Fruit fly (Drosophila melanogaster) whole organism, embryonic: Measurements from ENCODE around the gene CG45045.

Source experiments
- Abd-B ChIP-seq: fragments of 200-800 bp; sonication (Bioruptor generic); optimal IDR thresholded peaks from 2 replicates; lab custom pipeline; 2018; ENCODE audit warnings: missing biosample characterization, mild to moderate bottlenecking, missing genetic modification characterization, moderate library complexity
- Aef1 ChIP-seq: fragments of 200-800 bp; sonication (Bioruptor generic); IDR thresholded peaks from 3 replicates; pipeline ENCODE4 v1.3.6; 2022; ENCODE audit warnings: missing biosample characterization, missing genetic modification characterization
- CG10147 ChIP-seq: fragments of 200-800 bp; sonication (Bioruptor generic); optimal IDR thresholded peaks from 2 replicates; lab custom pipeline; 2019; ENCODE audit warnings: missing biosample characterization, mild to moderate bottlenecking, missing genetic modification characterization, moderate library complexity
- CG10366 ChIP-seq: fragments of 200-800 bp; sonication (Bioruptor generic); IDR thresholded peaks from 2 replicates; pipeline ENCODE4 v1.3.6; 2022; ENCODE audit warnings: missing biosample characterization, missing genetic modification characterization
- CG10431 ChIP-seq: fragments of 200-800 bp; sonication (Bioruptor generic); optimal IDR thresholded peaks from 3 replicates; lab custom pipeline; 2018; ENCODE audit warnings: missing biosample characterization, mild to moderate bottlenecking, missing genetic modification characterization
- CG11093 ChIP-seq: fragments of 200-800 bp; sonication (Bioruptor generic); IDR thresholded peaks from 3 replicates; pipeline ENCODE4 v1.3.6; 2022; ENCODE audit warnings: missing biosample characterization, missing genetic modification characterization
- CG11504 ChIP-seq: fragments of 200-800 bp; sonication (Bioruptor generic); optimal IDR thresholded peaks from 3 replicates; lab custom pipeline; 2019; ENCODE audit warnings: missing biosample characterization, mild to moderate bottlenecking, missing genetic modification characterization, moderate library complexity
- CG12942 ChIP-seq: fragments of 200-800 bp; sonication (Bioruptor generic); optimal IDR thresholded peaks from 3 replicates; lab custom pipeline; 2016; ENCODE audit warnings: missing biosample characterization, missing genetic modification characterization
- CG13296 ChIP-seq: fragments of 200-800 bp; sonication (Bioruptor generic); optimal IDR thresholded peaks from 3 replicates; lab custom pipeline; 2018; ENCODE audit warnings: missing biosample characterization, mild to moderate bottlenecking, missing genetic modification characterization
- CG16813 ChIP-seq: fragments of 200-800 bp; sonication (Bioruptor generic); IDR thresholded peaks from 3 replicates; pipeline ENCODE4 v1.3.6; 2022; ENCODE audit warnings: missing biosample characterization, missing genetic modification characterization; ENCODE audit not compliant: partially characterized antibody
- CG16815 ChIP-seq: fragments of 200-800 bp; sonication (Bioruptor generic); optimal IDR thresholded peaks from 3 replicates; lab custom pipeline; 2017; ENCODE audit warnings: missing biosample characterization, mild to moderate bottlenecking, missing genetic modification characterization
- CG17385 ChIP-seq: fragments of 200-800 bp; sonication (Bioruptor generic); optimal IDR thresholded peaks from 3 replicates; lab custom pipeline; 2018; ENCODE audit warnings: missing biosample characterization, mild to moderate bottlenecking, missing genetic modification characterization
- CG18476 ChIP-seq: fragments of 200-800 bp; sonication (Bioruptor generic); optimal IDR thresholded peaks from 2 replicates; lab custom pipeline; 2016; ENCODE audit warnings: missing biosample characterization, mild to moderate bottlenecking, missing genetic modification characterization
- CG2120 ChIP-seq: fragments of 200-800 bp; sonication (Bioruptor generic); optimal IDR thresholded peaks from 3 replicates; lab custom pipeline; 2016; ENCODE audit warnings: missing biosample characterization, missing genetic modification characterization
- CG32532 ChIP-seq: fragments of 200-800 bp; sonication (Bioruptor generic); IDR thresholded peaks from 2 replicates; pipeline ENCODE4 v1.3.6; 2022; ENCODE audit warnings: missing biosample characterization, missing genetic modification characterization
- CG32772 ChIP-seq: fragments of 200-800 bp; sonication (Bioruptor generic); IDR thresholded peaks from 2 replicates; pipeline ENCODE4 v1.3.6; 2022; ENCODE audit warnings: missing biosample characterization, missing genetic modification characterization
- CG6791 ChIP-seq: fragments of 200-800 bp; sonication (Bioruptor generic); IDR thresholded peaks from 3 replicates; pipeline ENCODE4 v1.3.6; 2022; ENCODE audit warnings: missing biosample characterization, missing genetic modification characterization; ENCODE audit not compliant: partially characterized antibody
- CG6813 ChIP-seq: fragments of 200-800 bp; sonication (Bioruptor generic); optimal IDR thresholded peaks from 2 replicates; lab custom pipeline; 2017; ENCODE audit warnings: missing biosample characterization, missing genetic modification characterization, mild to moderate bottlenecking, moderate library complexity, missing genetic modification reagents
- Dbx ChIP-seq: fragments of 200-800 bp; sonication (Bioruptor generic); IDR thresholded peaks from 3 replicates; pipeline ENCODE4 v1.3.6; 2022; ENCODE audit warnings: missing biosample characterization, missing genetic modification characterization
- Deaf1 ChIP-seq: fragments of 200-800 bp; optimal IDR thresholded peaks from 3 replicates; lab custom pipeline; 2019; ENCODE audit warnings: missing biosample characterization, mild to moderate bottlenecking, missing genetic modification characterization, moderate library complexity
- Dll ChIP-seq: fragments of 200-800 bp; sonication (Bioruptor generic); IDR thresholded peaks from 4 replicates; pipeline ENCODE4 v1.3.6; 2022; ENCODE audit warnings: missing biosample characterization, missing genetic modification characterization; ENCODE audit not compliant: partially characterized antibody
- HmgD ChIP-seq: fragments of 200-800 bp; sonication (Bioruptor generic); optimal IDR thresholded peaks from 3 replicates; lab custom pipeline; 2016; ENCODE audit warnings: missing biosample characterization, missing genetic modification characterization
- Hr3 ChIP-seq: fragments of 200-800 bp; sonication (Bioruptor generic); optimal IDR thresholded peaks from 3 replicates; lab custom pipeline; 2016; ENCODE audit warnings: missing biosample characterization, missing genetic modification characterization
- NFAT ChIP-seq: fragments of 200-800 bp; sonication (Bioruptor generic); IDR thresholded peaks from 2 replicates; pipeline ENCODE4 v1.3.6; 2022; ENCODE audit warnings: missing biosample characterization, missing genetic modification characterization
- Neu2 ChIP-seq: fragments of 200-800 bp; sonication (Bioruptor generic); optimal IDR thresholded peaks from 3 replicates; lab custom pipeline; 2016; ENCODE audit warnings: missing biosample characterization, missing genetic modification characterization, borderline replicate concordance
- Nf-YA ChIP-seq: fragments of 200-800 bp; sonication (Bioruptor generic); IDR thresholded peaks from 2 replicates; pipeline ENCODE4 v1.3.6; 2022; ENCODE audit warnings: missing biosample characterization, missing genetic modification characterization
- Nf-YC ChIP-seq: fragments of 200-800 bp; optimal IDR thresholded peaks from 3 replicates; lab custom pipeline; 2019; ENCODE audit warnings: missing biosample characterization, mild to moderate bottlenecking, missing genetic modification characterization, moderate library complexity
- Optix ChIP-seq: fragments of 200-800 bp; sonication (Bioruptor generic); IDR thresholded peaks from 3 replicates; pipeline ENCODE4 v1.3.6; 2022; ENCODE audit warnings: missing biosample characterization, missing genetic modification characterization
- Trl ChIP-seq, 3 experiments: fragments of >200 bp in 2 of 3; fragments of 200-800 bp in 1 of 3; sonication (Bioruptor generic) in 1 of 3; optimal IDR thresholded peaks; 2 replicates in 1 of 3; 3 replicates in 2 of 3; lab custom pipeline; 2016 to 2017; ENCODE audit warnings: missing biosample characterization in 1 of 3, missing genetic modification characterization in 1 of 3
- al ChIP-seq: fragments of 200-800 bp; sonication (Bioruptor generic); IDR thresholded peaks from 2 replicates; pipeline ENCODE4 v1.3.6; 2022; ENCODE audit warnings: missing biosample characterization, missing genetic modification characterization
- ara ChIP-seq: fragments of 200-800 bp; sonication (Bioruptor generic); IDR thresholded peaks from 2 replicates; pipeline ENCODE4 v1.3.6; 2022; ENCODE audit warnings: missing biosample characterization, missing genetic modification characterization
- chm ChIP-seq: fragments of 200-800 bp; sonication (Bioruptor generic); IDR thresholded peaks from 2 replicates; pipeline ENCODE4 v1.3.6; 2022; ENCODE audit warnings: missing biosample characterization, missing genetic modification characterization
- crol ChIP-seq: fragments of 200-800 bp; sonication (Bioruptor generic); IDR thresholded peaks from 2 replicates; pipeline ENCODE4 v1.3.6; 2022; ENCODE audit warnings: missing biosample characterization, missing genetic modification characterization
- dm ChIP-seq: fragments of 200-800 bp; sonication (Bioruptor generic); optimal IDR thresholded peaks from 3 replicates; lab custom pipeline; 2016; ENCODE audit warnings: missing biosample characterization, missing genetic modification characterization
- dmrt99B ChIP-seq: fragments of 200-800 bp; sonication (Bioruptor generic); optimal IDR thresholded peaks from 2 replicates; lab custom pipeline; 2018; ENCODE audit warnings: missing biosample characterization, mild to moderate bottlenecking, missing genetic modification characterization, moderate library complexity
- fu2 ChIP-seq: fragments of 200-800 bp; sonication (Bioruptor generic); optimal IDR thresholded peaks from 2 replicates; lab custom pipeline; 2016; ENCODE audit warnings: missing biosample characterization, missing genetic modification characterization
- hbn ChIP-seq: fragments of 200-800 bp; sonication (Bioruptor generic); IDR thresholded peaks from 2 replicates; pipeline ENCODE4 v1.3.6; 2022; ENCODE audit warnings: missing biosample characterization, missing genetic modification characterization; ENCODE audit not compliant: partially characterized antibody
- hth ChIP-seq: fragments of >200 bp; optimal IDR thresholded peaks from 2 replicates; lab custom pipeline; 2017; ENCODE audit warnings: inconsistent platforms
- ind ChIP-seq: fragments of 200-800 bp; sonication (Bioruptor generic); optimal IDR thresholded peaks from 3 replicates; lab custom pipeline; 2016; ENCODE audit warnings: missing biosample characterization, missing genetic modification characterization
- luna ChIP-seq: fragments of 200-800 bp; sonication (Bioruptor generic); optimal IDR thresholded peaks from 2 replicates; lab custom pipeline; 2016; ENCODE audit warnings: missing biosample characterization, missing genetic modification characterization
- pros ChIP-seq: fragments of 200-800 bp; sonication (Bioruptor generic); optimal IDR thresholded peaks from 3 replicates; lab custom pipeline; 2019; ENCODE audit warnings: missing biosample characterization, mild to moderate bottlenecking, missing genetic modification characterization, moderate library complexity
- pzg ChIP-seq: fragments of 200-800 bp; sonication (Bioruptor generic); optimal IDR thresholded peaks from 3 replicates; lab custom pipeline; 2018; ENCODE audit warnings: missing biosample characterization, mild to moderate bottlenecking, missing genetic modification characterization, moderate library complexity
- seq ChIP-seq: fragments of 200-800 bp; sonication (Bioruptor generic); IDR thresholded peaks from 2 replicates; pipeline ENCODE4 v1.3.6; 2022; ENCODE audit warnings: missing biosample characterization, missing genetic modification characterization
- sug ChIP-seq: fragments of 200-800 bp; optimal IDR thresholded peaks from 2 replicates; lab custom pipeline; 2019; ENCODE audit warnings: missing biosample characterization, mild to moderate bottlenecking, missing genetic modification characterization, moderate library complexity
- tgo ChIP-seq: fragments of 200-800 bp; sonication (Bioruptor generic); IDR thresholded peaks from 3 replicates; pipeline ENCODE4 v1.3.6; 2022; ENCODE audit warnings: missing biosample characterization, missing genetic modification characterization
- tin ChIP-seq: fragments of 200-800 bp; sonication (Bioruptor generic); optimal IDR thresholded peaks from 3 replicates; lab custom pipeline; 2016; ENCODE audit warnings: missing biosample characterization, missing genetic modification characterization
- tll ChIP-seq, 2 experiments: fragments of 200-800 bp in 1 of 2; fragments of >200 bp in 1 of 2; sonication (Bioruptor generic) in 1 of 2; optimal IDR thresholded peaks; 2 replicates each; lab custom pipeline; 2017 to 2019; ENCODE audit warnings: missing biosample characterization in 2 of 2, missing genetic modification characterization in 2 of 2, mild to moderate bottlenecking in 1 of 2, moderate library complexity in 1 of 2
- trh ChIP-seq: fragments of 200-800 bp; sonication (Bioruptor generic); optimal IDR thresholded peaks from 2 replicates; lab custom pipeline; 2016; ENCODE audit warnings: missing biosample characterization, missing genetic modification characterization
- tup ChIP-seq: fragments of 200-800 bp; sonication (Bioruptor generic); optimal IDR thresholded peaks from 2 replicates; lab custom pipeline; 2016; ENCODE audit warnings: missing biosample characterization, mild to moderate bottlenecking, missing genetic modification characterization, moderate library complexity
- tx ChIP-seq: fragments of 200-800 bp; sonication (Bioruptor generic); optimal IDR thresholded peaks from 2 replicates; lab custom pipeline; 2016; ENCODE audit warnings: missing biosample characterization, missing genetic modification characterization

CG45045 gene

dm6 chr3R:17647444-17647843 lies 19.9 kb upstream of the CG45045 start, which contains the start of gene CG14322 (continued):
- TF ChIP-seq CG13296: no peak
- TF ChIP-seq CG16813 (GFP tag; lab: Robert Waterston, UW): no peak
- TF ChIP-seq pzg (GFP tag; lab: Kevin White, UChicago): peak; percentile 59
- TF ChIP-seq CG17385: no peak
- peak; percentile 25 for TF ChIP-seq CG11504 (tag; lab: Kevin White, UChicago)
- TF ChIP-seq hth (lab: Kevin White, UChicago): no peak
- TF ChIP-seq ara (GFP tag; lab: Robert Waterston, UW): no peak
- 0 out of 3 replicates have a peak, but pooled peaks have one; percentile 15 for TF ChIP-seq tgo

- no peak for TF ChIP-seq hbn (GFP tag; lab: Robert Waterston, UW)
- TF ChIP-seq tll (GFP tag; optimal IDR thresholded peaks at IDR 0.05; lab: Kevin White, UChicago): no peak
- no peak for TF ChIP-seq CG12942 (GFP tag; lab: Kevin White, UChicago)
- TF ChIP-seq CG32772 (GFP tag; lab: Robert Waterston, UW): no peak
- peak in 1 of 2 experiments; percentile 46 for TF ChIP-seq Trl (optimal IDR thresholded peaks at IDR 0.05; lab: Kevin White, UChicago)
- TF ChIP-seq Trl (GFP tag; optimal IDR thresholded peaks at IDR 0.05; lab: Kevin White, UChicago): no peak
- no peak for TF ChIP-seq CG2120 (GFP tag; lab: Kevin White, UChicago)
- TF ChIP-seq Aef1 (GFP tag; lab: Robert Waterston, UW): no peak
- TF ChIP-seq Abd-B (GFP tag; lab: Kevin White, UChicago): no peak
- TF ChIP-seq NFAT (GFP tag; lab: Robert Waterston, UW): no peak
- TF ChIP-seq Deaf1 (tag; lab: Kevin White, UChicago): peak; percentile 80
- no peak for TF ChIP-seq tin (GFP tag; lab: Kevin White, UChicago)
- TF ChIP-seq pros (GFP tag; lab: Kevin White, UChicago): peak; percentile 70
- no peak for TF ChIP-seq Dll (GFP tag; lab: Robert Waterston, UW)
- TF ChIP-seq Dbx (GFP tag; lab: Robert Waterston, UW): no peak
- TF ChIP-seq luna: no peak
- no peak for TF ChIP-seq al
- TF ChIP-seq Nf-YC (tag; lab: Kevin White, UChicago): peak; percentile 13
- TF ChIP-seq sug: no peak
Measured at dm6 chr3R:17653879-17654278, 13.5 kb upstream of the CG45045 start.

- TF ChIP-seq ind (no peak), fu2 (GFP tag; lab: Kevin White, UChicago) (no peak), HmgD (GFP tag; lab: Kevin White, UChicago) (no peak), CG11093 (no peak), dm (GFP tag; lab: Kevin White, UChicago) (no peak), CG10431 (peak; percentile 27), dmrt99B (tag; lab: Kevin White, UChicago) (peak; percentile 25), Optix (no peak; the same call in 2 of the 3 replicates), CG16815 (GFP tag; lab: Kevin White, UChicago) (no peak), tx (no peak), Hr3 (GFP tag; lab: Kevin White, UChicago) (no peak), crol (no peak), CG32532 (GFP tag; lab: Robert Waterston, UW) (no peak), CG18476 (GFP tag; lab: Kevin White, UChicago) (no peak), Nf-YA (GFP tag; lab: Robert Waterston, UW) (no peak), tup (GFP tag; lab: Kevin White, UChicago) (no peak), trh (GFP tag; lab: Kevin White, UChicago) (no peak), CG10147 (GFP tag; lab: Kevin White, UChicago) (no peak), CG10366 (GFP tag; lab: Robert Waterston, UW) (no peak), chm (GFP tag; lab: Robert Waterston, UW) (peak; percentile 67), Neu2 (peak; percentile 8), CG6813 (GFP tag; lab: Kevin White, UChicago) (peak; percentile 17), CG6791 (GFP tag; lab: Robert Waterston, UW) (no peak), seq (no peak)
Measured at dm6 chr3R:17655040-17655439, 12.3 kb upstream of the CG45045 start.
